Worm (Caenorhabditis elegans): ENCODE measurements around the gene hex-5.

ce11 chrX:14920880-14921279, 15.8 kb upstream of the hex-5 start:
- TF ChIP-seq flt-1 (GFP tag; IDR thresholded peaks at IDR 0.05) (no peak), B0310.2 (tag; optimal IDR thresholded peaks at IDR 0.05) (no peak), hnd-1 (tag; optimal IDR thresholded peaks at IDR 0.05) (no peak), ama-1 (optimal IDR thresholded peaks at IDR 0.05) (no peak), scrt-1 (GFP tag; IDR thresholded peaks at IDR 0.05) (no peak), F13C5.2 (tag; optimal IDR thresholded peaks at IDR 0.05) (no peak), tbx-11 (GFP tag; IDR thresholded peaks at IDR 0.05) (no peak), ceh-36 (tag; optimal IDR thresholded peaks at IDR 0.05) (no peak), hmg-4 (GFP tag; optimal IDR thresholded peaks at IDR 0.05) (no peak)

All from whole organism, early embryonic.